Fruit fly (Drosophila melanogaster) whole organism, embryonic: ENCODE data around the gene CG4968.

Experiments
- ATbp ChIP-seq: fragments of 200-800 bp; sonication (Bioruptor generic); optimal IDR thresholded peaks from 2 replicates; lab custom pipeline; 2017; ENCODE audit warnings: missing biosample characterization, mild to moderate bottlenecking, missing genetic modification characterization, missing genetic modification reagents
- Blimp-1 ChIP-seq: fragments of 200-800 bp; sonication (Bioruptor generic); optimal IDR thresholded peaks from 3 replicates; lab custom pipeline; 2018; ENCODE audit warnings: missing biosample characterization, missing genetic modification characterization, mild to moderate bottlenecking, moderate library complexity, missing genetic modification reagents
- BtbVII ChIP-seq: fragments of 200-800 bp; sonication (Bioruptor generic); optimal IDR thresholded peaks from 3 replicates; lab custom pipeline; 2017; ENCODE audit warnings: missing biosample characterization, mild to moderate bottlenecking, missing genetic modification characterization
- Bteb2 ChIP-seq: fragments of 200-800 bp; sonication (Bioruptor generic); optimal IDR thresholded peaks from 2 replicates; lab custom pipeline; 2016; ENCODE audit warnings: missing biosample characterization, missing genetic modification characterization
- CG11456 ChIP-seq: fragments of 200-800 bp; sonication (Bioruptor generic); IDR thresholded peaks from 3 replicates; pipeline ENCODE4 v1.3.6; 2022; ENCODE audit warnings: missing biosample characterization, missing genetic modification characterization
- CG11723 ChIP-seq: fragments of 200-800 bp; sonication (Bioruptor generic); optimal IDR thresholded peaks from 2 replicates; lab custom pipeline; 2017; ENCODE audit warnings: missing biosample characterization, mild to moderate bottlenecking, missing genetic modification characterization
- CG12104 ChIP-seq: fragments of 200-800 bp; sonication (Bioruptor generic); optimal IDR thresholded peaks from 3 replicates; lab custom pipeline; 2016; ENCODE audit warnings: missing biosample characterization, missing genetic modification characterization
- CG12769 ChIP-seq: fragments of 200-800 bp; sonication (Bioruptor generic); optimal IDR thresholded peaks from 2 replicates; lab custom pipeline; 2019; ENCODE audit warnings: missing biosample characterization, mild to moderate bottlenecking, missing genetic modification characterization, moderate library complexity
- CG13624 ChIP-seq: fragments of 200-800 bp; sonication (Bioruptor generic); optimal IDR thresholded peaks from 2 replicates; lab custom pipeline; 2016; ENCODE audit warnings: missing biosample characterization, missing genetic modification characterization
- CG13775 ChIP-seq: fragments of 200-800 bp; sonication (Bioruptor generic); optimal IDR thresholded peaks from 3 replicates; lab custom pipeline; 2017; ENCODE audit warnings: missing biosample characterization, mild to moderate bottlenecking, missing genetic modification characterization
- CG15514 ChIP-seq: fragments of 200-800 bp; sonication (Bioruptor generic); optimal IDR thresholded peaks from 3 replicates; lab custom pipeline; 2017; ENCODE audit warnings: missing biosample characterization, missing genetic modification characterization, mild to moderate bottlenecking, moderate library complexity, missing genetic modification reagents
- CG16863 ChIP-seq: fragments of 200-800 bp; sonication (Bioruptor generic); optimal IDR thresholded peaks from 3 replicates; lab custom pipeline; 2016; ENCODE audit warnings: missing biosample characterization, missing genetic modification characterization
- CG17186 ChIP-seq: fragments of 200-800 bp; sonication (Bioruptor generic); optimal IDR thresholded peaks from 3 replicates; lab custom pipeline; 2017; ENCODE audit warnings: missing biosample characterization, missing genetic modification reagents, missing genetic modification characterization
- CG2712 ChIP-seq: fragments of 200-800 bp; optimal IDR thresholded peaks from 3 replicates; lab custom pipeline; 2019; ENCODE audit warnings: missing biosample characterization, mild to moderate bottlenecking, missing genetic modification characterization, moderate library complexity
- CG31388 ChIP-seq: fragments of 200-800 bp; sonication (Bioruptor generic); optimal IDR thresholded peaks from 2 replicates; lab custom pipeline; 2016; ENCODE audit warnings: missing biosample characterization, missing genetic modification characterization
- CG31441 ChIP-seq: fragments of 200-800 bp; sonication (Bioruptor generic); IDR thresholded peaks from 2 replicates; pipeline ENCODE4 v1.3.6; 2022; ENCODE audit warnings: missing biosample characterization, missing genetic modification characterization
- CG34376 ChIP-seq: fragments of 200-800 bp; sonication (Bioruptor generic); optimal IDR thresholded peaks from 2 replicates; lab custom pipeline; 2018; ENCODE audit warnings: missing biosample characterization, mild to moderate bottlenecking, missing genetic modification characterization
- CG6689 ChIP-seq: fragments of 200-800 bp; sonication (Bioruptor generic); IDR thresholded peaks from 2 replicates; pipeline ENCODE4 v1.3.6; 2022; ENCODE audit warnings: missing biosample characterization, missing genetic modification characterization
- CG7987 ChIP-seq: fragments of 200-800 bp; sonication (Bioruptor generic); optimal IDR thresholded peaks from 2 replicates; lab custom pipeline; 2018; ENCODE audit warnings: missing biosample characterization, mild to moderate bottlenecking, missing genetic modification characterization, moderate library complexity
- CG8290 ChIP-seq, 3 experiments: fragments of 200-800 bp; sonication (Bioruptor generic); optimal IDR thresholded peaks; 2 replicates each; lab custom pipeline; 2016 to 2019; ENCODE audit warnings: missing biosample characterization in 3 of 3, missing genetic modification characterization in 3 of 3, mild to moderate bottlenecking in 2 of 3, moderate library complexity in 1 of 3
- CG9797 ChIP-seq: fragments of 200-800 bp; sonication (Bioruptor generic); optimal IDR thresholded peaks from 3 replicates; lab custom pipeline; 2018; ENCODE audit warnings: missing biosample characterization, mild to moderate bottlenecking, missing genetic modification characterization
- Chrac-16 ChIP-seq: fragments of 200-800 bp; sonication (Bioruptor generic); optimal IDR thresholded peaks from 3 replicates; lab custom pipeline; 2016; ENCODE audit warnings: missing biosample characterization, missing genetic modification characterization
- Gug ChIP-seq: fragments of 200-800 bp; sonication (Bioruptor generic); IDR thresholded peaks from 4 replicates; pipeline ENCODE4 v1.3.6; 2022; ENCODE audit warnings: missing biosample characterization, missing genetic modification characterization
- HLH4C ChIP-seq: fragments of 200-800 bp; sonication (Bioruptor generic); IDR thresholded peaks from 3 replicates; pipeline ENCODE4 v1.3.6; 2022; ENCODE audit warnings: missing biosample characterization, missing genetic modification characterization; ENCODE audit not compliant: partially characterized antibody
- HLH54F ChIP-seq: fragments of 200-800 bp; sonication (Bioruptor generic); optimal IDR thresholded peaks from 3 replicates; lab custom pipeline; 2016; ENCODE audit warnings: missing biosample characterization, missing genetic modification characterization
- Jarid2 ChIP-seq: fragments of 200-800 bp; sonication (Bioruptor generic); optimal IDR thresholded peaks from 3 replicates; lab custom pipeline; 2017; ENCODE audit warnings: mild to moderate bottlenecking, missing biosample characterization, missing genetic modification reagents, missing genetic modification characterization
- Mes4 ChIP-seq: fragments of 200-800 bp; sonication (Bioruptor generic); optimal IDR thresholded peaks from 2 replicates; lab custom pipeline; 2016; ENCODE audit warnings: missing biosample characterization, missing genetic modification characterization
- Mrtf ChIP-seq: fragments of 200-800 bp; sonication (Bioruptor generic); IDR thresholded peaks from 3 replicates; pipeline ENCODE4 v1.3.6; 2022; ENCODE audit warnings: missing biosample characterization, missing genetic modification characterization
- Side ChIP-seq: fragments of 200-800 bp; sonication (Bioruptor generic); optimal IDR thresholded peaks from 2 replicates; lab custom pipeline; 2016; ENCODE audit warnings: missing biosample characterization, missing genetic modification characterization
- Spps ChIP-seq: fragments of 200-800 bp; sonication (Bioruptor generic); optimal IDR thresholded peaks from 2 replicates; lab custom pipeline; 2018; ENCODE audit warnings: missing biosample characterization, mild to moderate bottlenecking, missing genetic modification characterization
- Ssrp ChIP-seq: fragments of 200-800 bp; sonication (Bioruptor generic); optimal IDR thresholded peaks from 2 replicates; lab custom pipeline; 2018; ENCODE audit warnings: missing biosample characterization, mild to moderate bottlenecking, missing genetic modification characterization, moderate library complexity
- Usf ChIP-seq: fragments of 200-800 bp; sonication (Bioruptor generic); optimal IDR thresholded peaks from 2 replicates; lab custom pipeline; 2017; ENCODE audit warnings: missing genotype, missing biosample characterization, missing genetic modification characterization
- Vsx1 ChIP-seq: fragments of 200-800 bp; sonication (Bioruptor generic); optimal IDR thresholded peaks from 2 replicates; lab custom pipeline; 2017; ENCODE audit warnings: missing biosample characterization, mild to moderate bottlenecking, missing genetic modification characterization, missing genetic modification reagents
- Xbp1 ChIP-seq: fragments of 200-800 bp; sonication (Bioruptor generic); optimal IDR thresholded peaks from 3 replicates; lab custom pipeline; 2016; ENCODE audit warnings: missing biosample characterization, mild to moderate bottlenecking, missing genetic modification characterization
- abd-A ChIP-seq: fragments of 200-800 bp; sonication (Bioruptor generic); optimal IDR thresholded peaks from 3 replicates; lab custom pipeline; 2019; ENCODE audit warnings: missing biosample characterization, mild to moderate bottlenecking, missing genetic modification characterization, moderate library complexity
- amos ChIP-seq: fragments of 200-800 bp; sonication (Bioruptor generic); IDR thresholded peaks from 2 replicates; pipeline ENCODE4 v1.3.6; 2022; ENCODE audit warnings: missing biosample characterization, missing genetic modification characterization; ENCODE audit not compliant: partially characterized antibody
- cas ChIP-seq: fragments of 200-800 bp; sonication (Bioruptor generic); IDR thresholded peaks from 2 replicates; pipeline ENCODE4 v1.3.6; 2022; ENCODE audit warnings: missing biosample characterization, missing genetic modification characterization
- crc ChIP-seq: fragments of 200-800 bp; sonication (Bioruptor generic); optimal IDR thresholded peaks from 2 replicates; lab custom pipeline; 2016; ENCODE audit warnings: missing biosample characterization, missing genetic modification characterization
- dan ChIP-seq: fragments of 200-800 bp; sonication (Bioruptor generic); IDR thresholded peaks from 2 replicates; pipeline ENCODE4 v1.3.6; 2022; ENCODE audit warnings: missing biosample characterization, missing genetic modification characterization
- emc ChIP-seq: fragments of 200-800 bp; sonication (Bioruptor generic); optimal IDR thresholded peaks from 2 replicates; lab custom pipeline; 2016; ENCODE audit warnings: missing biosample characterization, missing genetic modification characterization
- gt ChIP-seq: fragments of 200-800 bp; sonication (Bioruptor generic); IDR thresholded peaks from 2 replicates; pipeline ENCODE4 v1.3.6; 2022; ENCODE audit warnings: missing biosample characterization, missing genetic modification characterization
- inv ChIP-seq: fragments of 200-800 bp; sonication (Bioruptor generic); IDR thresholded peaks from 2 replicates; pipeline ENCODE4 v1.3.6; 2022; ENCODE audit warnings: missing biosample characterization, missing genetic modification characterization; ENCODE audit not compliant: partially characterized antibody
- lab ChIP-seq: fragments of 200-800 bp; sonication (Bioruptor generic); optimal IDR thresholded peaks from 3 replicates; lab custom pipeline; 2017; ENCODE audit warnings: missing biosample characterization, missing genetic modification characterization, mild to moderate bottlenecking, moderate library complexity, missing genetic modification reagents
- nerfin-2 ChIP-seq: fragments of 200-800 bp; sonication (Bioruptor generic); IDR thresholded peaks from 2 replicates; pipeline ENCODE4 v1.3.6; 2022; ENCODE audit warnings: missing biosample characterization, missing genetic modification characterization; ENCODE audit not compliant: partially characterized antibody
- pnt ChIP-seq: fragments of 200-800 bp; sonication (Bioruptor generic); optimal IDR thresholded peaks from 3 replicates; lab custom pipeline; 2016; ENCODE audit warnings: missing biosample characterization, missing genetic modification characterization
- schlank ChIP-seq: fragments of 200-800 bp; sonication (Bioruptor generic); optimal IDR thresholded peaks from 2 replicates; lab custom pipeline; 2018; ENCODE audit warnings: missing biosample characterization, mild to moderate bottlenecking, missing genetic modification characterization
- sens-2 ChIP-seq: fragments of 200-800 bp; sonication (Bioruptor generic); IDR thresholded peaks from 2 replicates; pipeline ENCODE4 v1.3.6; 2022; ENCODE audit warnings: missing biosample characterization, missing genetic modification characterization
- slbo ChIP-seq: fragments of 200-800 bp; sonication (Bioruptor generic); IDR thresholded peaks from 2 replicates; pipeline ENCODE4 v1.3.6; 2022; ENCODE audit warnings: missing biosample characterization, missing genetic modification characterization
- tup ChIP-seq: fragments of 200-800 bp; sonication (Bioruptor generic); optimal IDR thresholded peaks from 2 replicates; lab custom pipeline; 2016; ENCODE audit warnings: missing biosample characterization, mild to moderate bottlenecking, missing genetic modification characterization, moderate library complexity
- zen2 ChIP-seq: fragments of 200-800 bp; sonication (Bioruptor generic); IDR thresholded peaks from 3 replicates; pipeline ENCODE4 v1.3.6; 2022; ENCODE audit warnings: missing biosample characterization, missing genetic modification characterization; ENCODE audit not compliant: partially characterized antibody

CG4968 gene

dm6 chr2L:10321036-10321583 is 14.4 kb downstream of the CG4968 start (continued):
- TF ChIP-seq crc (GFP tag; lab: Kevin White, UChicago) = no peak
- no peak; the same call in 2 of the 3 replicates for TF ChIP-seq zen2
- TF ChIP-seq Gug (GFP tag; lab: Robert Waterston, UW) = peak; percentile 17; the same call in 1 of the 4 replicates
- no peak for TF ChIP-seq dan (GFP tag; lab: Robert Waterston, UW)
- TF ChIP-seq Chrac-16 (GFP tag; lab: Kevin White, UChicago) = no peak
- TF ChIP-seq inv (GFP tag; lab: Robert Waterston, UW) = peak; percentile 86
- TF ChIP-seq CG31388 (GFP tag; lab: Kevin White, UChicago) = no peak
- no peak for TF ChIP-seq CG2712 (tag; lab: Kevin White, UChicago)
- no peak for TF ChIP-seq Side (GFP tag; lab: Kevin White, UChicago)
- TF ChIP-seq CG13624 (GFP tag; lab: Kevin White, UChicago) = peak; percentile 21
- no peak for TF ChIP-seq tup (GFP tag; lab: Kevin White, UChicago)
- TF ChIP-seq CG16863 (GFP tag; lab: Kevin White, UChicago) = no peak
- TF ChIP-seq emc (GFP tag; lab: Kevin White, UChicago) = no peak
- TF ChIP-seq Vsx1 (GFP tag; lab: Kevin White, UChicago) = no peak
- no peak for TF ChIP-seq CG12104 (GFP tag; lab: Kevin White, UChicago)
- peak; percentile 6 for TF ChIP-seq CG15514
- TF ChIP-seq Blimp-1 (GFP tag; lab: Kevin White, UChicago) = no peak
- peak; percentile 63; the same call in 2 of the 3 replicates for TF ChIP-seq HLH4C (GFP tag; lab: Robert Waterston, UW)
- no peak for TF ChIP-seq CG31441 (GFP tag; lab: Robert Waterston, UW)
- TF ChIP-seq lab (GFP tag; lab: Kevin White, UChicago) = no peak
- peak; percentile 60 for TF ChIP-seq nerfin-2 (GFP tag; lab: Robert Waterston, UW)
- no peak for TF ChIP-seq sens-2 (GFP tag; lab: Robert Waterston, UW)
- TF ChIP-seq CG8290 (GFP tag; optimal IDR thresholded peaks at IDR 0.05; lab: Kevin White, UChicago) = no peak
- TF ChIP-seq CG8290 (tag; optimal IDR thresholded peaks at IDR 0.05; lab: Kevin White, UChicago) = peak; percentile 26 to 36
- no peak for TF ChIP-seq Mes4
- TF ChIP-seq Ssrp = no peak
- no peak for TF ChIP-seq gt (GFP tag; lab: Robert Waterston, UW)
- TF ChIP-seq amos (GFP tag; lab: Robert Waterston, UW) = peak; percentile 60; the same call in 1 of the 2 replicates
- TF ChIP-seq Bteb2 = no peak
- TF ChIP-seq CG12769 (tag; lab: Kevin White, UChicago) = no peak
- no peak for TF ChIP-seq CG13775 (GFP tag; lab: Kevin White, UChicago)
- no peak for TF ChIP-seq CG34376 (GFP tag; lab: Kevin White, UChicago)
- TF ChIP-seq schlank (tag; lab: Kevin White, UChicago) = no peak
- TF ChIP-seq BtbVII (GFP tag; lab: Kevin White, UChicago) = no peak
- no peak for TF ChIP-seq pnt (GFP tag; lab: Kevin White, UChicago)
- no peak for TF ChIP-seq Mrtf
- TF ChIP-seq Spps (tag; lab: Kevin White, UChicago) = no peak
- no peak for TF ChIP-seq Jarid2 (GFP tag; lab: Kevin White, UChicago)
- no peak for TF ChIP-seq ATbp (GFP tag; lab: Kevin White, UChicago)
- TF ChIP-seq cas (GFP tag; lab: Robert Waterston, UW) = no peak
- peak; percentile 21 for TF ChIP-seq CG7987 (GFP tag; lab: Kevin White, UChicago)
- TF ChIP-seq CG6689 (GFP tag; lab: Robert Waterston, UW) = no peak
- TF ChIP-seq Usf = no peak
- no peak for TF ChIP-seq CG11456 (GFP tag; lab: Robert Waterston, UW)
- TF ChIP-seq CG9797 (GFP tag; lab: Kevin White, UChicago) = no peak
- no peak for TF ChIP-seq HLH54F
- peak; percentile 7 for TF ChIP-seq CG11723 (GFP tag; lab: Kevin White, UChicago)
- TF ChIP-seq slbo (GFP tag; lab: Robert Waterston, UW) = no peak
- no peak for TF ChIP-seq abd-A (tag; lab: Kevin White, UChicago)
- TF ChIP-seq Xbp1 (GFP tag; lab: Kevin White, UChicago) = no peak
- TF ChIP-seq CG17186 (GFP tag; lab: Kevin White, UChicago) = no peak
